Worm (Caenorhabditis elegans) whole organism, L1 larva: ENCODE data around the gene W07E11.1.

Experiments used
- C04F5.9 ChIP-seq: sonication (generic microtip); optimal IDR thresholded peaks from 2 replicates; lab custom pipeline; 2016; ENCODE audit warnings: missing genetic modification characterization, missing compliant biosample characterization
- C34B4.2 ChIP-seq: sonication (generic microtip); optimal IDR thresholded peaks from 2 replicates; lab custom pipeline; 2017; ENCODE audit warnings: mild to moderate bottlenecking, missing genetic modification characterization, missing compliant biosample characterization
- alr-1 ChIP-seq: fragments of 200-800 bp; sonication (Bioruptor generic); optimal IDR thresholded peaks from 2 replicates; lab custom pipeline; 2018; ENCODE audit warnings: borderline replicate concordance, mild to moderate bottlenecking, missing genetic modification characterization, missing compliant biosample characterization
- aly-2 ChIP-seq: fragments of 150-350 bp; optimal IDR thresholded peaks from 2 replicates; lab custom pipeline; 2014; ENCODE audit warnings: missing biosample characterization, missing genetic modification characterization
- ceh-82 ChIP-seq, 3 experiments: fragments of 150-350 bp in 1 of 3; sonication (generic microtip) in 2 of 3; optimal IDR thresholded peaks; 2 replicates each; lab custom pipeline; 2014 to 2017; ENCODE audit warnings: missing biosample characterization in 3 of 3, missing genetic modification characterization in 3 of 3
- dpl-1 ChIP-seq, 3 experiments: fragments of 150-350 bp in 2 of 3; sonication (generic microtip) in 1 of 3; optimal IDR thresholded peaks; 2 replicates each; lab custom pipeline; 2014 to 2017; ENCODE audit warnings: missing biosample characterization in 3 of 3, missing genetic modification characterization in 3 of 3, missing genetic modification reagents in 3 of 3
- efl-1 ChIP-seq, 4 experiments: fragments of 150-350 bp; optimal IDR thresholded peaks in 3 of 4; peaks in 1 of 4; 1 replicate in 1 of 4; 2 replicates in 3 of 4; lab custom pipeline; 2014; ENCODE audit warnings: missing biosample characterization in 2 of 4, missing genetic modification characterization in 2 of 4, missing genetic modification reagents in 2 of 4
- efl-3 ChIP-seq: fragments of 200-800 bp; sonication (Bioruptor generic); optimal IDR thresholded peaks from 2 replicates; lab custom pipeline; 2018; ENCODE audit warnings: mild to moderate bottlenecking, missing genetic modification characterization, missing compliant biosample characterization
- egl-13 ChIP-seq: sonication (generic microtip); optimal IDR thresholded peaks from 2 replicates; lab custom pipeline; 2016; ENCODE audit warnings: missing genotype, missing genetic modification reagents, missing genetic modification characterization, missing compliant biosample characterization
- ets-5 ChIP-seq: fragments of 200-800 bp; sonication (Bioruptor generic); IDR thresholded peaks from 2 replicates; pipeline ENCODE4 v1.3.6; 2022; ENCODE audit warnings: missing genetic modification characterization, missing compliant biosample characterization
- fkh-4 ChIP-seq: sonication (generic microtip); optimal IDR thresholded peaks from 2 replicates; lab custom pipeline; 2016; ENCODE audit warnings: missing compliant biosample characterization, missing genetic modification characterization, borderline replicate concordance
- fkh-8 ChIP-seq: sonication (generic microtip); optimal IDR thresholded peaks from 2 replicates; lab custom pipeline; 2016; ENCODE audit warnings: mild to moderate bottlenecking, missing genetic modification characterization, missing compliant biosample characterization
- grh-1 ChIP-seq: fragments of 200-800 bp; sonication (Bioruptor generic); IDR thresholded peaks from 2 replicates; pipeline ENCODE4 v1.3.6; 2022; ENCODE audit warnings: missing genetic modification reagents, missing genetic modification characterization, missing compliant biosample characterization
- hlh-4 ChIP-seq: sonication (generic microtip); optimal IDR thresholded peaks from 2 replicates; lab custom pipeline; 2016; ENCODE audit warnings: mild to moderate bottlenecking, missing genetic modification characterization, missing compliant biosample characterization
- hpl-2 ChIP-seq: fragments of 150-350 bp; optimal IDR thresholded peaks from 2 replicates; lab custom pipeline; 2014; ENCODE audit warnings: missing biosample characterization, missing genetic modification reagents, missing genetic modification characterization
- isw-1 ChIP-seq: fragments of 200-800 bp; sonication (Bioruptor generic); IDR thresholded peaks from 2 replicates; pipeline ENCODE4 v1.3.6; 2022; ENCODE audit warnings: missing genetic modification characterization, missing compliant biosample characterization
- lin-13 ChIP-seq: fragments of 150-350 bp; optimal IDR thresholded peaks from 2 replicates; lab custom pipeline; 2014; ENCODE audit warnings: missing biosample characterization, missing genetic modification reagents, missing genetic modification characterization
- lin-14 ChIP-seq: fragments of 200-800 bp; sonication (Bioruptor generic); optimal IDR thresholded peaks from 2 replicates; lab custom pipeline; 2018; ENCODE audit warnings: mild to moderate bottlenecking, missing genetic modification characterization, moderate library complexity, missing compliant biosample characterization
- lin-15B ChIP-seq: fragments of 150-350 bp; sonication (generic microtip); optimal IDR thresholded peaks from 3 replicates; lab custom pipeline; 2014; ENCODE audit warnings: missing biosample characterization, missing genetic modification characterization
- lin-39 ChIP-seq: fragments of 150-350 bp; optimal IDR thresholded peaks from 2 replicates; lab custom pipeline; 2014; ENCODE audit warnings: missing biosample characterization, missing genetic modification reagents, missing genetic modification characterization
- lsy-2 ChIP-seq, 2 experiments: fragments of 150-350 bp; optimal IDR thresholded peaks; 2 replicates each; lab custom pipeline; 2014; ENCODE audit warnings: missing biosample characterization in 2 of 2, missing genetic modification characterization in 2 of 2
- mab-9 ChIP-seq: fragments of 200-800 bp; sonication (Bioruptor generic); IDR thresholded peaks from 2 replicates; pipeline ENCODE4 v1.3.6; 2022; ENCODE audit warnings: missing genetic modification reagents, missing genetic modification characterization, missing compliant biosample characterization
- mef-2 ChIP-seq: fragments of 150-350 bp; optimal IDR thresholded peaks from 2 replicates; lab custom pipeline; 2014; ENCODE audit warnings: missing biosample characterization, missing genetic modification characterization
- mep-1 ChIP-seq: fragments of 150-350 bp; optimal IDR thresholded peaks from 2 replicates; lab custom pipeline; 2014; ENCODE audit warnings: missing biosample characterization, missing genetic modification characterization
- nhr-11 ChIP-seq: fragments of 150-350 bp; optimal IDR thresholded peaks from 2 replicates; lab custom pipeline; 2014; ENCODE audit warnings: missing biosample characterization, missing genetic modification characterization
- nhr-12 ChIP-seq: sonication (generic microtip); optimal IDR thresholded peaks from 2 replicates; lab custom pipeline; 2017; ENCODE audit warnings: missing biosample characterization, missing genetic modification characterization
- nhr-19 ChIP-seq: fragments of 200-800 bp; sonication (Bioruptor generic); conservative IDR thresholded peaks from 2 replicates; pipeline ENCODE4 v1.3.6; 2022; ENCODE audit warnings: missing genetic modification characterization, missing compliant biosample characterization
- nhr-47 ChIP-seq: sonication (generic microtip); optimal IDR thresholded peaks from 2 replicates; lab custom pipeline; 2016; ENCODE audit warnings: mild to moderate bottlenecking, missing genetic modification characterization, moderate library complexity, missing compliant biosample characterization
- nhr-77 ChIP-seq: fragments of 150-350 bp; optimal IDR thresholded peaks from 2 replicates; lab custom pipeline; 2014; ENCODE audit warnings: missing biosample characterization, missing genetic modification characterization
- nhr-85 ChIP-seq: sonication (generic microtip); peaks from one replicate; lab custom pipeline; 2016; ENCODE audit warnings: missing genetic modification characterization, inconsistent platforms, missing compliant biosample characterization
- nhr-90 ChIP-seq: sonication (generic microtip); optimal IDR thresholded peaks from 2 replicates; lab custom pipeline; 2016; ENCODE audit warnings: mild to moderate bottlenecking, missing genetic modification characterization, missing compliant biosample characterization; ENCODE audit not compliant: poor library complexity
- pag-3 ChIP-seq: sonication (generic microtip); optimal IDR thresholded peaks from 2 replicates; lab custom pipeline; 2017; ENCODE audit warnings: missing genetic modification characterization, mild to moderate bottlenecking, missing compliant biosample characterization, antibody characterized with exemption, borderline replicate concordance; ENCODE audit not compliant: insufficient read depth
- pqm-1 ChIP-seq: sonication (generic microtip); optimal IDR thresholded peaks from 3 replicates; lab custom pipeline; 2017; ENCODE audit warnings: missing biosample characterization, missing genetic modification characterization
- snu-23 ChIP-seq: sonication (generic microtip); optimal IDR thresholded peaks from 2 replicates; lab custom pipeline; 2016; ENCODE audit warnings: missing genetic modification characterization, missing compliant biosample characterization
- sox-4 ChIP-seq: sonication (generic microtip); optimal IDR thresholded peaks from 2 replicates; lab custom pipeline; 2016; ENCODE audit warnings: missing genetic modification characterization, missing compliant biosample characterization
- sup-37 ChIP-seq: fragments of 200-800 bp; sonication (Bioruptor generic); optimal IDR thresholded peaks from 2 replicates; lab custom pipeline; 2018; ENCODE audit warnings: mild to moderate bottlenecking, missing genetic modification characterization, missing compliant biosample characterization
- swsn-7 ChIP-seq: sonication (generic microtip); optimal IDR thresholded peaks from 2 replicates; lab custom pipeline; 2016; ENCODE audit warnings: missing genetic modification characterization, missing compliant biosample characterization
- tlp-1 ChIP-seq: fragments of 150-350 bp; optimal IDR thresholded peaks from 2 replicates; lab custom pipeline; 2014; ENCODE audit warnings: missing biosample characterization, missing genetic modification characterization
- unc-86 ChIP-seq: sonication (generic microtip); optimal IDR thresholded peaks from 2 replicates; lab custom pipeline; 2016; ENCODE audit warnings: missing genetic modification characterization, missing compliant biosample characterization
- zag-1 ChIP-seq: fragments of 150-350 bp; optimal IDR thresholded peaks from 2 replicates; lab custom pipeline; 2014; ENCODE audit warnings: missing biosample characterization, missing genetic modification characterization

Gene W07E11.1

DNA sequence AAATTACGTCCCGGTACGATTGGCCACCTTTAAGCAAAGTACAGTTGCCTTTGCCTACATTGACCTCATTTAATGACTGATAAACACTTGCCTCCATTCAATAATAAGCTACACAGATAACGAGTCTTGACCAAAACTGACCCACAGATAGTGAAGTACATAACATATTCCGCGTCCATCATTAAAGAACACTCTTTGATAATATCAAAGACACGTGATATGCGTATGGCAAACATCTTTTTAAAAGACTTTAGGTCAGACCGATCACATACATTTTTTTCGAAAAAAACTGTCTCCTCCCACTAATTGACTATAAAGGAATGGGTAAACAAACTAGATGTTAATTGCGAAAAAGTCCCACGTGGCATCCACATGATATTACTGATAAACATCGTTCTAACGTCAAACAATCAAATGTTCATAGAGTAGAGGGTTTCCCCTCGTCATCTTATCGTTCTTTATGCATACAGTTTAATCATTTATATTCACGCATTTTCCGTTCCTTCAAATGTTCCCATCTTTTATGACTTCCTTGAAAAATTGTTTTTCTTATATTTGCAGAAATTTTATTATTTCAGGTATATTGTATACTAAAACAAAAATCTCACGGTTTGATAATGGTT is at the start of gene W07E11.1 (continued):
- no peak for TF ChIP-seq tlp-1 (tag; lab: Kevin White, UChicago)
- TF ChIP-seq nhr-77 (tag; lab: Kevin White, UChicago) = no peak
- TF ChIP-seq swsn-7 (tag; lab: Kevin White, UChicago) = no peak
- TF ChIP-seq lin-13 (GFP tag; lab: Kevin White, UChicago) = no peak
- peak; percentile 86 for TF ChIP-seq nhr-85 (tag; lab: Kevin White, UChicago)
- TF ChIP-seq nhr-90 (tag; lab: Kevin White, UChicago) = peak; percentile 68
- TF ChIP-seq fkh-8 (tag; lab: Kevin White, UChicago) = no peak
- no peak for TF ChIP-seq grh-1 (GFP tag; lab: Robert Waterston, UW)
- TF ChIP-seq mab-9 = no peak
- TF ChIP-seq lsy-2 (tag; optimal IDR thresholded peaks at IDR 0.05; lab: Kevin White, UChicago) = peak in 1 of 2 experiments; percentile 17
- TF ChIP-seq hlh-4 (tag; lab: Kevin White, UChicago) = no peak
- no peak for TF ChIP-seq alr-1 (tag; lab: Kevin White, UChicago)
- no peak for TF ChIP-seq nhr-11 (tag; lab: Kevin White, UChicago)
- no peak for TF ChIP-seq pag-3 (tag; lab: Kevin White, UChicago)
- no peak for TF ChIP-seq nhr-47 (tag; lab: Kevin White, UChicago)
- TF ChIP-seq aly-2 (tag; lab: Kevin White, UChicago) = no peak
- no peak for TF ChIP-seq zag-1
- no peak for TF ChIP-seq sup-37 (GFP tag; lab: Kevin White, UChicago)
- peak; percentile 2 for TF ChIP-seq snu-23 (GFP tag; lab: Kevin White, UChicago)
- no peak for TF ChIP-seq sox-4 (tag; lab: Kevin White, UChicago)
- no peak for TF ChIP-seq efl-1 (optimal IDR thresholded peaks at IDR 0.05; lab: Kevin White, UChicago)
- TF ChIP-seq efl-1 (GFP tag; optimal IDR thresholded peaks at IDR 0.05 in 1 of 2; lab: Kevin White, UChicago) = peak in 1 of 2 experiments; percentile 82
- no peak for TF ChIP-seq ets-5 (GFP tag; lab: Robert Waterston, UW)
- no peak for TF ChIP-seq dpl-1 (GFP tag; optimal IDR thresholded peaks at IDR 0.05; lab: Kevin White, UChicago)
- TF ChIP-seq hpl-2 (GFP tag; lab: Kevin White, UChicago) = no peak
- TF ChIP-seq mef-2 (tag; lab: Kevin White, UChicago) = no peak
- no peak for TF ChIP-seq lin-39 (tag; lab: Kevin White, UChicago)
- TF ChIP-seq C04F5.9 = no peak
- no peak for TF ChIP-seq lin-15B
- TF ChIP-seq lin-14 (GFP tag; lab: Kevin White, UChicago) = peak; percentile 34
- TF ChIP-seq isw-1 (GFP tag; lab: Robert Waterston, UW) = no peak
- TF ChIP-seq fkh-4 = no peak

DNA sequence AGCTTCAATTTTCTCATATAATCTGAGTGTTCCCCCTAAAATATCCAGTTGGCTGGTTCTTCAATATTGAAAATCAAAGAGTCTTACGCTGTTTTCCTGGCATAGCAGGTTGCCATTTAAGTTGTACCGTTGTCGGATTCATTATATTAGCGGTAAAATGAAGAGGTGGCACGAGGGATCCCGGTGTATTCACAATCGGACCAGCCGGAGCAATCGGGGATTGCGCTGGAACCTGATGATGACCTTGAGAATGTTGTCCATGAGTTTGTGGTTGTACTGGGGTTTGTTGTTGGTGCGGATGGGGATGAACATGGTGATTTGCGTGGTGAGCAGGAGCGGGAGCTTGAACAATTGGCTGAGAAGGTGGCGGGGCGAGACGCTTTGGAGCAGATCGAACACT is 39.9 kb upstream of the W07E11.1 start:
- no peak for TF ChIP-seq mep-1 (tag; lab: Kevin White, UChicago)
- no peak for TF ChIP-seq unc-86 (tag; lab: Kevin White, UChicago)
- no peak for TF ChIP-seq aly-2 (tag; lab: Kevin White, UChicago)
- TF ChIP-seq egl-13 (tag; lab: Kevin White, UChicago) = no peak
- no peak for TF ChIP-seq C34B4.2
- TF ChIP-seq efl-3 = no peak
- no peak for TF ChIP-seq nhr-12
- no peak for TF ChIP-seq nhr-19
- TF ChIP-seq ceh-82 (tag; optimal IDR thresholded peaks at IDR 0.05; lab: Kevin White, UChicago) = no peak
- TF ChIP-seq, all 84 proteins: peak for 0

DNA sequence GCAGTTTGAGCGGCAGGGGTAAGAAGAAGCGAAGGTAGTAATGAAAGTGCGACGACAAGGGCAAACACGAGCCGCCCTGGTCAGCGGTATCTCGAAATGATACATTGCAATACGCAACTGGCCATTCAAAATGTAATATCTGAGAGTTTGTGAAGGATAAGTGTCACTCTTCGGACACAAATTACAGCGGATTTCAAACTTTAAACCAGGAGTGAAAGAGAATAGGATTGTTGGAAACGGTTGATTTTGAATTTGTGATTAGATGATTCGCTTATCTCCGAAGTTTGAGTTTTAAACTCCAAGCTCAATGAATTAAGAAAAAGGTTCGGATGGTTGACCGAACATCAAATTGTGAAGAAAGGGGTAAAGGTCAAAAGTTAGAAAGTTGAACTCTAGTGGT is 37.1 kb upstream of the W07E11.1 start, which contains the start of gene ZC374.2:
TSS of gene ZC374.2 (minus strand) at position 101 of the 400 bp plus-strand sequence.
- no peak for TF ChIP-seq pag-3 (tag; lab: Kevin White, UChicago)
- TF ChIP-seq pqm-1 (tag; lab: Kevin White, UChicago) = no peak
- TF ChIP-seq, all 84 proteins: peak for 0
